Worm (Caenorhabditis elegans): ENCODE measurements around the gene T24E12.6.

DNA sequence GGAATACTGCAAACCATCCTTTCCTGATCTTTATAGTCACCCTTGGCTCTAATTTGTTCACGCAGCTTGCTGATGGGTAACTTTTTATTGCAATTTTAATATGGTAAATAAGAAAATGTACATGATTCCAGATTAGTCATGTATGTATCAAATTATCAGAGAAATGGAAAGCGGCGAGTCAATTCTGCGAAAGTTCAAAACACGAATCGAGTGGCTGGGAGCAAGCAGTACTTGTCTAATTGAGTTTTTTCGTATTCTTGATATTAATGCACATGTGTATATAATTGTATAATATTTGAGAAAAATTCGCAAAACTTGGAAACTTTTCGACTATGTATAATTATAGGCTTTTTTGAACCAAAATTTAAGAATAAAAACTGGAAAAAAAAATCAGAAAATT lies 2.5 kb downstream of the T24E12.6 start, which contains the start of gene T24E12.12:
- TF ChIP-seq dao-5 (tag; optimal IDR thresholded peaks at IDR 0.05) (no peak), him-1 (tag; optimal IDR thresholded peaks at IDR 0.05) (no peak)

Data from whole organism, L4/young adult.